Worm (Caenorhabditis elegans): ENCODE results near the gene str-12.

DNA sequence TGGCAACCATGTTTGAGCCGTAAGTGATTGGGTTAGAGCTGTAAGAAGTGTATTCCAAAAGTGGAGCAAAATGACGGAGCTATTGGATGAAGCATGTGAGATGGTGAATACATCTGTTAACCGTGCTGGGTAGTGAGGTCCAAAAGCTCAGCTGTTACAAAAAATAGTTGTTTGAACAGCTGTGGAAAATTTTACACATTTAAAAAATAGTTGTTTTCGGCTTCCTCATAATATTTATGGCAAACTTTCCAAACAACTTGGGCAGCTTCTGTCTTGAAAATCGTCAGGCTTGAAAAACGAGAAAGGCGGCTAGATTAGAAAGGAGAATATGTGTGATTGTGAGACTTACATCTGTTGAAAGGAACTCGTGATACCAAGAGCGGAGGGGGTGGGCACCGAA, 5.6 kb upstream of the str-12 start, which contains the start of gene fbxa-154:
- TF ChIP-seq lin-39 (tag; optimal IDR thresholded peaks at IDR 0.05) (no peak), skn-1 (tag; optimal IDR thresholded peaks at IDR 0.05) (no peak), ceh-82 (tag; optimal IDR thresholded peaks at IDR 0.05) (no peak), snpc-4 (tag; optimal IDR thresholded peaks at IDR 0.05) (no peak), nhr-76 (tag; optimal IDR thresholded peaks at IDR 0.05) (no peak), nhr-77 (tag; optimal IDR thresholded peaks at IDR 0.05) (no peak), unc-62 (GFP tag; optimal IDR thresholded peaks at IDR 0.05) (no peak), elt-2 (tag; optimal IDR thresholded peaks at IDR 0.05) (no peak)
